Worm (Caenorhabditis elegans): ENCODE results near the gene T22F3.7.
A peak's percentile ranks its signal among the peaks of the same experiment; 100 is the strongest.
"Not testable (repeated sequence)": the region's sequence is repeated elsewhere in the genome, so short reads cannot be mapped to it uniquely, and the experiment has no call there.

T22F3.7 gene

ce11 chrV:3606391-3606790, 5.9 kb upstream of the T22F3.7 start:
- no peak for TF ChIP-seq fos-1 (tag; optimal IDR thresholded peaks at IDR 0.05)
- no peak for TF ChIP-seq lin-11 (tag; optimal IDR thresholded peaks at IDR 0.05)
- TF ChIP-seq nhr-21 (tag; optimal IDR thresholded peaks at IDR 0.05), result peak; percentile 48
- no peak for TF ChIP-seq nhr-129 (tag; optimal IDR thresholded peaks at IDR 0.05)
- no peak for TF ChIP-seq ama-1 (optimal IDR thresholded peaks at IDR 0.05)

- TF ChIP-seq snpc-4 (tag; optimal IDR thresholded peaks at IDR 0.05) (no peak), ZK546.5 (tag; optimal IDR thresholded peaks at IDR 0.05) (no peak)
Measured at ce11 chrV:3605325-3605724, 4.9 kb upstream of the T22F3.7 start, which contains the start of gene T22F3.8. TSS of gene T22F3.8 (minus strand) at chrV:3605425.

- not testable (repeated sequence) for TF ChIP-seq zag-1, gmeb-1, elt-1 (tag; optimal IDR thresholded peaks at IDR 0.05)
Measured at ce11 chrV:3597052-3597451, 3.4 kb downstream of the T22F3.7 start, which contains the start of gene srh-212. TSS of gene srh-212 (minus strand) at chrV:3597152.

ce11 chrV:3594936-3595335, 5.5 kb downstream of the T22F3.7 start, which contains the start of gene srh-213:
TSS of gene srh-213 (minus strand) at chrV:3595036.
- TF ChIP-seq nhr-25 (tag; optimal IDR thresholded peaks at IDR 0.05), result no peak
- no peak for TF ChIP-seq ZK546.5 (tag; optimal IDR thresholded peaks at IDR 0.05)
- TF ChIP-seq blmp-1 (tag; optimal IDR thresholded peaks at IDR 0.05; ENCODE audit: insufficient read depth), result no peak
- no peak for TF ChIP-seq R02D3.7 (tag; optimal IDR thresholded peaks at IDR 0.05)
- no peak for TF ChIP-seq lin-39 (tag; optimal IDR thresholded peaks at IDR 0.05)
- no peak for TF ChIP-seq mab-5 (tag; optimal IDR thresholded peaks at IDR 0.05)
- no peak for TF ChIP-seq mbf-1 (tag; optimal IDR thresholded peaks at IDR 0.05)
- TF ChIP-seq crh-2 (tag; optimal IDR thresholded peaks at IDR 0.05), result no peak
- no peak for TF ChIP-seq C34F6.9 (tag; optimal IDR thresholded peaks at IDR 0.05)
- no peak for TF ChIP-seq unc-62 (GFP tag; optimal IDR thresholded peaks at IDR 0.05)
- no peak for TF ChIP-seq aly-2 (tag; optimal IDR thresholded peaks at IDR 0.05)
- no peak for TF ChIP-seq elt-3 (tag; optimal IDR thresholded peaks at IDR 0.05)
- no peak for TF ChIP-seq sma-3 (GFP tag; optimal IDR thresholded peaks at IDR 0.05)
- no peak for TF ChIP-seq nhr-10 (tag; optimal IDR thresholded peaks at IDR 0.05)
- no peak for TF ChIP-seq lin-11 (tag; optimal IDR thresholded peaks at IDR 0.05)
- no peak for TF ChIP-seq F13H6.1 (tag; optimal IDR thresholded peaks at IDR 0.05)

ce11 chrV:3592099-3592498, 8.4 kb downstream of the T22F3.7 start, which contains the start of gene T22F3.12:
TSS of gene T22F3.12 (minus strand) at chrV:3592199.
- TF ChIP-seq dmd-4 (tag; optimal IDR thresholded peaks at IDR 0.05), result no peak
- TF ChIP-seq nhr-6 (tag; optimal IDR thresholded peaks at IDR 0.05), result no peak
- TF ChIP-seq nhr-77 (tag; optimal IDR thresholded peaks at IDR 0.05), result no peak
- no peak for TF ChIP-seq nhr-21 (tag; optimal IDR thresholded peaks at IDR 0.05)
- TF ChIP-seq Y55F3AM.14 (GFP tag; optimal IDR thresholded peaks at IDR 0.05), result no peak
- no peak for TF ChIP-seq R02D3.7 (tag; optimal IDR thresholded peaks at IDR 0.05)
- TF ChIP-seq unc-55 (GFP tag; optimal IDR thresholded peaks at IDR 0.05), result no peak
- TF ChIP-seq aly-2 (tag; optimal IDR thresholded peaks at IDR 0.05), result no peak
- TF ChIP-seq gmeb-1 (tag; optimal IDR thresholded peaks at IDR 0.05), result no peak
- TF ChIP-seq sma-9 (GFP tag; optimal IDR thresholded peaks at IDR 0.05), result no peak
- TF ChIP-seq sma-9 (tag; optimal IDR thresholded peaks at IDR 0.05), result no peak
- no peak for TF ChIP-seq skn-1 (tag; optimal IDR thresholded peaks at IDR 0.05)
- no peak for TF ChIP-seq mbf-1 (tag; optimal IDR thresholded peaks at IDR 0.05)
- no peak for TF ChIP-seq nhr-23 (tag; optimal IDR thresholded peaks at IDR 0.05)
- TF ChIP-seq nhr-25 (tag; optimal IDR thresholded peaks at IDR 0.05), result no peak
- TF ChIP-seq sma-3 (GFP tag; optimal IDR thresholded peaks at IDR 0.05), result no peak
- no peak for TF ChIP-seq nhr-10 (tag; optimal IDR thresholded peaks at IDR 0.05)
- no peak for TF ChIP-seq peb-1 (tag; optimal IDR thresholded peaks at IDR 0.05)
- TF ChIP-seq C34F6.9 (tag; optimal IDR thresholded peaks at IDR 0.05), result no peak
- TF ChIP-seq zag-1 (tag; optimal IDR thresholded peaks at IDR 0.05), result no peak

- no peak for TF ChIP-seq R02D3.7 (tag; optimal IDR thresholded peaks at IDR 0.05)
- TF ChIP-seq Y55F3AM.14 (GFP tag; optimal IDR thresholded peaks at IDR 0.05), result no peak
- no peak for TF ChIP-seq snpc-4 (tag; optimal IDR thresholded peaks at IDR 0.05)
Measured at ce11 chrV:3588223-3588622, 12.2 kb downstream of the T22F3.7 start.
